Worm (Caenorhabditis elegans) whole organism, early embryonic: Measurements from ENCODE around the gene act-2.
A peak's percentile ranks its signal among the peaks of the same experiment; 100 is the strongest.

Source experiments
- B0310.2 ChIP-seq: sonication (generic microtip); optimal IDR thresholded peaks from 2 replicates; lab custom pipeline; 2016; ENCODE audit warnings: mild to moderate bottlenecking, missing genetic modification characterization, missing compliant biosample characterization
- F13C5.2 ChIP-seq: sonication (generic microtip); optimal IDR thresholded peaks from 2 replicates; lab custom pipeline; 2017; ENCODE audit warnings: mild to moderate bottlenecking, missing genetic modification characterization, inconsistent platforms, missing compliant biosample characterization
- aly-1 ChIP-seq: sonication (generic microtip); optimal IDR thresholded peaks from 2 replicates; lab custom pipeline; 2016; ENCODE audit warnings: missing genetic modification characterization, missing compliant biosample characterization
- ama-1 ChIP-seq: fragments of 150-350 bp; optimal IDR thresholded peaks from 2 replicates; lab custom pipeline; 2014
- ceh-13 ChIP-seq: fragments of 200-800 bp; sonication (Bioruptor generic); optimal IDR thresholded peaks from 2 replicates; lab custom pipeline; 2018; ENCODE audit warnings: mild to moderate bottlenecking, missing genetic modification characterization, missing compliant biosample characterization
- ceh-36 ChIP-seq: sonication (generic microtip); optimal IDR thresholded peaks from 2 replicates; lab custom pipeline; 2016; ENCODE audit warnings: missing genetic modification characterization, inconsistent platforms, missing compliant biosample characterization
- ets-7 ChIP-seq: sonication (generic microtip); optimal IDR thresholded peaks from 2 replicates; lab custom pipeline; 2016; ENCODE audit warnings: missing genotype, missing genetic modification characterization, missing compliant biosample characterization
- flt-1 ChIP-seq: fragments of 200-800 bp; sonication (Bioruptor generic); IDR thresholded peaks from 2 replicates; pipeline ENCODE4 v1.3.6; 2022; ENCODE audit warnings: missing genetic modification characterization, missing compliant biosample characterization
- hmbx-1 ChIP-seq: sonication (generic microtip); optimal IDR thresholded peaks from 2 replicates; lab custom pipeline; 2016; ENCODE audit warnings: mild to moderate bottlenecking, missing genetic modification characterization, missing compliant biosample characterization
- hmg-4 ChIP-seq: fragments of 200-800 bp; sonication (Bioruptor generic); optimal IDR thresholded peaks from 2 replicates; lab custom pipeline; 2018; ENCODE audit warnings: mild to moderate bottlenecking, missing genetic modification characterization, missing compliant biosample characterization
- hnd-1 ChIP-seq: sonication (generic microtip); optimal IDR thresholded peaks from 2 replicates; lab custom pipeline; 2016; ENCODE audit warnings: missing genetic modification characterization, missing compliant biosample characterization
- pes-1 ChIP-seq: fragments of 200-800 bp; sonication (Bioruptor generic); IDR thresholded peaks from 2 replicates; pipeline ENCODE4 v1.3.6; 2022; ENCODE audit warnings: missing genetic modification reagents, missing genetic modification characterization, missing compliant biosample characterization
- scrt-1 ChIP-seq: fragments of 200-800 bp; sonication (Bioruptor generic); IDR thresholded peaks from 2 replicates; pipeline ENCODE4 v1.3.6; 2022; ENCODE audit warnings: missing genetic modification characterization, missing compliant biosample characterization
- sea-1 ChIP-seq: fragments of 200-800 bp; sonication (Bioruptor generic); conservative IDR thresholded peaks from 2 replicates; pipeline ENCODE4 v1.3.6; 2022; ENCODE audit warnings: missing genetic modification characterization, missing compliant biosample characterization
- tbx-11 ChIP-seq: fragments of 200-800 bp; sonication (Bioruptor generic); IDR thresholded peaks from 2 replicates; pipeline ENCODE4 v1.3.6; 2022; ENCODE audit warnings: missing genetic modification characterization, missing compliant biosample characterization
- tbx-37 ChIP-seq: fragments of 200-800 bp; sonication (Bioruptor generic); conservative IDR thresholded peaks from 2 replicates; pipeline ENCODE4 v1.3.6; 2022; ENCODE audit warnings: missing genetic modification reagents, missing genetic modification characterization, missing compliant biosample characterization
- tra-4 ChIP-seq: sonication (generic microtip); optimal IDR thresholded peaks from 2 replicates; lab custom pipeline; 2017; ENCODE audit warnings: missing genetic modification characterization, missing compliant biosample characterization

Gene act-2

DNA sequence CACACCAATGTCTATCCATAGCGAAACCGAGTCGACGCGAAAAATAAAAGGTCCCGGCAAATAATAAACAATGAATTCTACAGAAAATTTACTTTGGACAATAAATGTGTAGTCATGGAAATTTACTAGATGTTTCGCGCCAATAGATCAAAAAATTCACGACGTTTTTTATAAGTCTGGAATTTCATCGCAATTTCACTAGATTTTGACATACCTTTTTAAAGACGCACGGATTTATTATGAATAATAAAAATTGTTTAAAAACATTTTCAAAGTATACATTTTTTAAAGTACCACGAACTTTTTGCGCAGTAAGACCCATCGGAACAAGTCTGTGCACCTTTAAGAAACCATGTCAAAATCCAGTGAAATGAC lies 1.9 kb downstream of the act-2 start:
- TF ChIP-seq tbx-37 (GFP tag; lab: Robert Waterston, UW) (no peak), ama-1 (lab: Kevin White, UChicago) (no peak), hmg-4 (no peak), sea-1 (GFP tag; lab: Robert Waterston, UW) (no peak), hnd-1 (tag; lab: Kevin White, UChicago) (no peak), F13C5.2 (tag; lab: Kevin White, UChicago) (no peak), scrt-1 (GFP tag; lab: Robert Waterston, UW) (no peak), tbx-11 (GFP tag; lab: Robert Waterston, UW) (no peak), flt-1 (GFP tag; lab: Robert Waterston, UW) (no peak), B0310.2 (no peak), hmbx-1 (tag; lab: Kevin White, UChicago) (no peak)

DNA sequence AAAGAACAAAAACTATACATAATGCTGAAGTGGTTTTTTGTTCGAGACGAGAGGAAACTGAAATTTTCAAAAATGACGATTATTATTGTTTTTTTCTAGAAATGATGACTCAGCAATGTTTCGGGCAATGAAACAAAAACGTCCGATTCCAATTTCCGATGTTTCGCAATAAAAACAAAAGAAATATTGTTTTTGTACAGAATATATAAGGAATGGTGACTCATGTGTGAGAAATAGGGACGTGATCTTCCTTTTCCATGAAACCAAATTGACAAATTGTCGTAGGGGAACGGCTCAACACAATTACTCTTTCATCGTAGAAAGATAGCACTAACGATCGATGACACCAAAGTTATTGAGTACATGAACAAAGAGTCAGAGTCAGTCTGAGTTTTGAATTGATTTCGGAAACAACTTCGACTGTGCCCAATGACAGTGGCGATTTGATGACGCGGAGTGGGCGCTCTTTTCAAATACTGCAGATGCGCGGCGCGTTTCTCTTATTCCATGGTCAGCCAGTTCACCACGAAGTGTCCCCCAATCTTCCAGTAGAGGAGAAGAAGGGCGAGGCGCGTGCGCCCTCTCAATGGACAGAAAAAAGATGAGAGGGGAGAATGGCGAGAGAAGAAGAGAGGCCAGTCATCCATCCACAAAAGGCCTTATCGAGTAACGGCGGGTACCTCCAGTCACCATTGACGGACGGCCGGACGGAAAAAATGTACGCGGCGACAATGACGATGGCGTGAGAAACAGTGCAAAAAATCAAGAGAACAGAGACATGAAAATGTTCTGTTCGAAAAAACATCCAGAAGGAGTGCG lies 2.5 kb downstream of the act-2 start:
- TF ChIP-seq pes-1 (GFP tag; lab: Robert Waterston, UW) (peak; percentile 34; the same call in 1 of the 2 replicates), sea-1 (GFP tag; lab: Robert Waterston, UW) (no peak), F13C5.2 (tag; lab: Kevin White, UChicago) (no peak), flt-1 (GFP tag; lab: Robert Waterston, UW) (no peak), tbx-11 (GFP tag; lab: Robert Waterston, UW) (no peak), scrt-1 (GFP tag; lab: Robert Waterston, UW) (no peak), ets-7 (tag; lab: Kevin White, UChicago) (no peak), aly-1 (tag; lab: Kevin White, UChicago) (peak; percentile 28), hnd-1 (tag; lab: Kevin White, UChicago) (no peak), tra-4 (no peak), hmbx-1 (tag; lab: Kevin White, UChicago) (no peak), ceh-13 (GFP tag; lab: Kevin White, UChicago) (no peak), ceh-36 (tag; lab: Kevin White, UChicago) (no peak), hmg-4 (peak; percentile 42), ama-1 (lab: Kevin White, UChicago) (no peak), tbx-37 (GFP tag; lab: Robert Waterston, UW) (no peak; the same call in 1 of the 2 replicates)

DNA sequence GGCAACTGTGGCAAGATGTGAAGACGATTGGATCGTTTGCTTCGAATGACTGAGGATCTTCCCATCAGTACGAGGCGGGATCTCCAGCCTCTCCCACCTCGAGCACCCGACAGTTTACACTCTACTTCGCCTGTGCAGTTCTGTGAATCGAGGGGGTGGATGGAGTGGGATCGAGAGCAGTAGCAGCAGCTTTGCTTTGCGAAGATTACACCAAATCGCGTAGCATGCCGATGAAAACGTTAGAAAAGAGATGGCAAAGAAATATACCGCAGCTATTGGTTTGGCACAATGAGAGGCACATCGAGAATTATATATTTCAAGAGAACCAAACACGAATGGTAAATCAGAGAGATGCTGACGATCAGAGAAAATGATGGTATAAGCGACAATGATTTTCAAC lies 3.5 kb downstream of the act-2 start, which contains the start of gene act-3:
act-3 (minus strand) TSS at position 51 of the 400 bp plus-strand sequence.
- TF ChIP-seq ceh-36 (tag; lab: Kevin White, UChicago) (no peak), ets-7 (tag; lab: Kevin White, UChicago) (no peak), F13C5.2 (tag; lab: Kevin White, UChicago) (no peak), hmbx-1 (tag; lab: Kevin White, UChicago) (no peak), ama-1 (lab: Kevin White, UChicago) (no peak), aly-1 (tag; lab: Kevin White, UChicago) (no peak), scrt-1 (GFP tag; lab: Robert Waterston, UW) (no peak), B0310.2 (no peak), tbx-37 (GFP tag; lab: Robert Waterston, UW) (no peak)

DNA sequence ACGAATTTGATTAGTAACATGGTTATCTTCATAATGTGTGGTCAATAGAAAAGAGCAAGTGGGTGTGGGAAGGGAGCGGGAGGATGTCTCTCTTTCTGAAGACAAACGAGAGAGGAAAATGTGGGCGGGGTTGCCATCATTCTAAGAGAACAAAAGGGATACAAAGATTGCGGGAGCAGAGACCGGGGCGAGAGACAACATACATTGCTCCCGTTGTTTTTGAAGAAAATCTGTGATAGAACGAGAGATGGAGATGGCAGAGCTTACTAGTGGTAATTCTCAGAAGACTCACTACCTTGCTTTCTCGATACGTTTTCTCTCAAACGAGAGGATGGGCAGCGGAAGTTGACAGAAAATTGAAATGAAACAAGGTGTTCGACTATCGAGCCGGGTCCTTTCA lies 4.6 kb downstream of the act-2 start:
- no peak for TF ChIP-seq ceh-36 (tag; lab: Kevin White, UChicago)
- no peak for TF ChIP-seq ets-7 (tag; lab: Kevin White, UChicago)
- no peak for TF ChIP-seq ceh-13 (GFP tag; lab: Kevin White, UChicago)

DNA sequence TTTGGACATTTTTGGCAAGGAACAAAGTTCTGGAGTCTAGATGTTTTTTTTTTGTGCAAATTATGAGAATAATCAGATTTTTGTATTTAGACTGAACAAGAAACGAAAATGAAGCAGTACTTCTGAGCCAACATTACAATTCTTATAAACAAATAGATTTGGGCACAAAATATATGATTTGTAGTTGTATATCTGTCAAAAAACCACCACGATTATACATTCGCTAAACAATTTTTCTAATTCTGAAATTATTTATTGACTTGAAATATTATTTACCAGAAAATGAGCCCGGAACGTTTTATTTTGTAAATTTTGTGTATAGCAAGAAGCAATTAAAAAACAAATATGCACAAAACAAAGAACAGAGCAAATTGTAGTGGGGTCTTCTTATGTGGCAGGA lies 6.5 kb downstream of the act-2 start:
- no peak for TF ChIP-seq sea-1 (GFP tag; lab: Robert Waterston, UW)
- no peak for TF ChIP-seq scrt-1 (GFP tag; lab: Robert Waterston, UW)
- no peak for TF ChIP-seq tra-4
- TF ChIP-seq aly-1 (tag; lab: Kevin White, UChicago) = no peak
- no peak for TF ChIP-seq ceh-36 (tag; lab: Kevin White, UChicago)
- TF ChIP-seq hnd-1 (tag; lab: Kevin White, UChicago) = no peak
- no peak for TF ChIP-seq hmg-4
- TF ChIP-seq tbx-11 (GFP tag; lab: Robert Waterston, UW) = no peak
- no peak for TF ChIP-seq tbx-37 (GFP tag; lab: Robert Waterston, UW)

DNA sequence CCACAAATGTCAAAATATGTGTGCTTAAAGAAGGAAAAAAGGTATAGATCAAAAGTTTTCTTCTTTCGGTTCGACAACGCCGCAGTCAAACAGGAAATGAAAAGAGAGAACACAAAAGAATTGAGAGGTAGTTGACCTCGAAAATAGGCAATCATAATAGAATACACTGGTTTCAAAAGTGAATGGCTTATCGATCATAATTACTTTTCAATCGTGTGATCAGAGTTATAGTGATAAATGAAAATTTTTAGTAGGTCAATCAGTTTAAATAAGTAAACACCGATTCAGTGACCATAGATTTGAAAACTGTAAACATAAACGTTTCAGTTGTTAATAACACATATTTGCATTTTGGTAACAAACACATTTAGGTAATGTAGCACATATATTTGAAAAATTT lies 7.6 kb downstream of the act-2 start:
- TF ChIP-seq flt-1 (GFP tag; lab: Robert Waterston, UW) (no peak), aly-1 (tag; lab: Kevin White, UChicago) (no peak), ceh-36 (tag; lab: Kevin White, UChicago) (no peak), pes-1 (GFP tag; lab: Robert Waterston, UW) (no peak), hnd-1 (tag; lab: Kevin White, UChicago) (no peak), ama-1 (lab: Kevin White, UChicago) (no peak), sea-1 (GFP tag; lab: Robert Waterston, UW) (no peak), ets-7 (tag; lab: Kevin White, UChicago) (no peak), hmbx-1 (tag; lab: Kevin White, UChicago) (no peak), tbx-11 (GFP tag; lab: Robert Waterston, UW) (no peak), F13C5.2 (tag; lab: Kevin White, UChicago) (no peak), tra-4 (no peak), scrt-1 (GFP tag; lab: Robert Waterston, UW) (no peak)

DNA sequence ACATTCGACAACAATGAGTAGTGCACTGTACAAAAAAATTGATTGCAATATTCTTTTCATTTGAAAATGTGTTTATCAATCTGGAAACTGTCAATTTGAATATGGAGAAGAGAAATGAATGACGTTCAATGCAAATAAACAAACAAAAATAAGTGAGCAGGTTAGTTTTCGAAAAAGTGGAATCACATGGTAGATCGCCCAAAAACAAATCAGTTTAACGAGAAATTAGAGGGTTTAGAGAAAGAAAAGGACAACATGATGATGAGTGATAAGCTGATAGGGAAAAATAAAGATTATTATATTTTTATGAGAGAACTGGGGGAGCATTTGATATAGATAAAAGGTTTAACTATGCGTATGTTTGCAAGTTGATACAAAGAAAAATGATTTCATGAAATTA lies 8.7 kb downstream of the act-2 start, which contains the start of gene T04C12.8:
T04C12.8 (minus strand) TSS at position 82 of the 400 bp plus-strand sequence.
- TF ChIP-seq aly-1 (tag; lab: Kevin White, UChicago) = no peak
- no peak for TF ChIP-seq hmg-4
- no peak for TF ChIP-seq tbx-37 (GFP tag; lab: Robert Waterston, UW)
- no peak for TF ChIP-seq F13C5.2 (tag; lab: Kevin White, UChicago)
- TF ChIP-seq tra-4 = no peak
- TF ChIP-seq ceh-13 (GFP tag; lab: Kevin White, UChicago) = no peak
- no peak for TF ChIP-seq ceh-36 (tag; lab: Kevin White, UChicago)
- no peak for TF ChIP-seq tbx-11 (GFP tag; lab: Robert Waterston, UW)
- no peak for TF ChIP-seq ama-1 (lab: Kevin White, UChicago)
- TF ChIP-seq sea-1 (GFP tag; lab: Robert Waterston, UW) = no peak
- no peak for TF ChIP-seq pes-1 (GFP tag; lab: Robert Waterston, UW)
